Worm (Caenorhabditis elegans) whole organism, L2 larva: ENCODE data around the gene srh-25.

Experiments
- C34F6.9 ChIP-seq: fragments of 150-350 bp; optimal IDR thresholded peaks from 2 replicates; lab custom pipeline; 2014; ENCODE audit warnings: missing biosample characterization, missing genetic modification characterization
- F13H6.1 ChIP-seq: sonication (generic microtip); optimal IDR thresholded peaks from 2 replicates; lab custom pipeline; 2016; ENCODE audit warnings: missing genetic modification characterization, missing compliant biosample characterization
- Y55F3AM.14 ChIP-seq: fragments of 200-800 bp; sonication (Bioruptor generic); optimal IDR thresholded peaks from 2 replicates; lab custom pipeline; 2018; ENCODE audit warnings: mild to moderate bottlenecking, missing genetic modification characterization, missing compliant biosample characterization
- alr-1 ChIP-seq: fragments of 150-350 bp; optimal IDR thresholded peaks from 2 replicates; lab custom pipeline; 2014; ENCODE audit warnings: missing biosample characterization, missing genetic modification characterization
- aly-2 ChIP-seq: fragments of 150-350 bp; optimal IDR thresholded peaks from 2 replicates; lab custom pipeline; 2014; ENCODE audit warnings: missing biosample characterization, missing genetic modification characterization
- blmp-1 ChIP-seq: sonication (generic microtip); optimal IDR thresholded peaks from 2 replicates; lab custom pipeline; 2017; ENCODE audit warnings: missing genetic modification characterization, mild to moderate bottlenecking, missing compliant biosample characterization, antibody characterized with exemption, moderate library complexity; ENCODE audit not compliant: insufficient read depth
- ceh-82 ChIP-seq: fragments of 150-350 bp; optimal IDR thresholded peaks from 2 replicates; lab custom pipeline; 2014; ENCODE audit warnings: missing biosample characterization, missing genetic modification characterization
- crh-2 ChIP-seq: sonication (generic microtip); optimal IDR thresholded peaks from 2 replicates; lab custom pipeline; 2017; ENCODE audit warnings: missing biosample characterization, missing genetic modification characterization
- dmd-4 ChIP-seq: sonication (generic microtip); optimal IDR thresholded peaks from 2 replicates; lab custom pipeline; 2017; ENCODE audit warnings: missing biosample characterization, missing genetic modification characterization
- egl-27 ChIP-seq: sonication (generic microtip); optimal IDR thresholded peaks from 3 replicates; lab custom pipeline; 2017; ENCODE audit warnings: missing biosample characterization, missing genetic modification reagents, missing genetic modification characterization
- elt-1 ChIP-seq: fragments of 150-350 bp; optimal IDR thresholded peaks from 2 replicates; lab custom pipeline; 2014; ENCODE audit warnings: missing biosample characterization, missing genetic modification characterization
- elt-3 ChIP-seq: sonication (generic microtip); optimal IDR thresholded peaks from 2 replicates; lab custom pipeline; 2017; ENCODE audit warnings: missing biosample characterization, missing genetic modification characterization
- fos-1 ChIP-seq: fragments of 150-350 bp; optimal IDR thresholded peaks from 2 replicates; lab custom pipeline; 2014; ENCODE audit warnings: missing biosample characterization, missing genetic modification characterization
- gmeb-1 ChIP-seq: fragments of 150-350 bp; optimal IDR thresholded peaks from 2 replicates; lab custom pipeline; 2014; ENCODE audit warnings: missing biosample characterization, missing genetic modification characterization
- lin-13 ChIP-seq: fragments of 150-350 bp; optimal IDR thresholded peaks from 2 replicates; lab custom pipeline; 2014; ENCODE audit warnings: missing biosample characterization, missing genetic modification reagents, missing genetic modification characterization
- lin-39 ChIP-seq: fragments of 150-350 bp; optimal IDR thresholded peaks from 2 replicates; lab custom pipeline; 2014; ENCODE audit warnings: missing biosample characterization, missing genetic modification reagents, missing genetic modification characterization
- lsy-2 ChIP-seq, 2 experiments: fragments of 150-350 bp in 1 of 2; sonication (generic microtip) in 1 of 2; optimal IDR thresholded peaks; 2 replicates each; lab custom pipeline; 2014 to 2017; ENCODE audit warnings: missing biosample characterization in 2 of 2, missing genetic modification characterization in 2 of 2
- mab-5 ChIP-seq: fragments of 150-350 bp; optimal IDR thresholded peaks from 2 replicates; lab custom pipeline; 2014; ENCODE audit warnings: missing biosample characterization, missing genetic modification characterization
- mbf-1 ChIP-seq: sonication (generic microtip); optimal IDR thresholded peaks from 2 replicates; lab custom pipeline; 2017; ENCODE audit warnings: missing biosample characterization, missing genetic modification characterization
- nhr-10 ChIP-seq: sonication (generic microtip); optimal IDR thresholded peaks from 2 replicates; lab custom pipeline; 2017; ENCODE audit warnings: missing biosample characterization, missing genetic modification characterization
- nhr-11 ChIP-seq: fragments of 150-350 bp; optimal IDR thresholded peaks from 2 replicates; lab custom pipeline; 2014; ENCODE audit warnings: missing biosample characterization, missing genetic modification characterization
- nhr-21 ChIP-seq: fragments of 150-350 bp; optimal IDR thresholded peaks from 2 replicates; lab custom pipeline; 2014; ENCODE audit warnings: missing biosample characterization, missing genetic modification characterization
- nhr-23 ChIP-seq: fragments of 150-350 bp; optimal IDR thresholded peaks from 2 replicates; lab custom pipeline; 2014; ENCODE audit warnings: missing biosample characterization, missing genetic modification reagents, missing genetic modification characterization
- nhr-237 ChIP-seq: fragments of 150-350 bp; optimal IDR thresholded peaks from 2 replicates; lab custom pipeline; 2014; ENCODE audit warnings: missing biosample characterization, missing genetic modification characterization
- nhr-25 ChIP-seq: fragments of 150-350 bp; sonication (generic microtip); optimal IDR thresholded peaks from 3 replicates; lab custom pipeline; 2014; ENCODE audit warnings: missing biosample characterization, missing genetic modification characterization
- nhr-6 ChIP-seq: fragments of 150-350 bp; optimal IDR thresholded peaks from 2 replicates; lab custom pipeline; 2014; ENCODE audit warnings: missing biosample characterization, missing genetic modification characterization
- nhr-77 ChIP-seq: fragments of 150-350 bp; optimal IDR thresholded peaks from 2 replicates; lab custom pipeline; 2014; ENCODE audit warnings: missing biosample characterization, missing genetic modification characterization
- sem-4 ChIP-seq: fragments of 150-350 bp; optimal IDR thresholded peaks from 2 replicates; lab custom pipeline; 2014; ENCODE audit warnings: missing biosample characterization, missing genetic modification reagents, missing genetic modification characterization
- skn-1 ChIP-seq: sonication (generic microtip); optimal IDR thresholded peaks from 2 replicates; lab custom pipeline; 2017; ENCODE audit warnings: missing biosample characterization, missing genetic modification characterization
- sma-3 ChIP-seq: sonication (generic microtip); optimal IDR thresholded peaks from 2 replicates; lab custom pipeline; 2016; ENCODE audit warnings: missing genetic modification reagents, missing genetic modification characterization, missing compliant biosample characterization
- sma-9 ChIP-seq, 2 experiments: fragments of 150-350 bp in 1 of 2; sonication (generic microtip) in 1 of 2; optimal IDR thresholded peaks; 2 replicates each; lab custom pipeline; 2014 to 2016; ENCODE audit warnings: missing genetic modification characterization in 2 of 2, mild to moderate bottlenecking in 1 of 2, missing biosample characterization in 1 of 2, missing compliant biosample characterization in 1 of 2, missing genetic modification reagents in 1 of 2, moderate library complexity in 1 of 2
- unc-55 ChIP-seq: fragments of 150-350 bp; sonication (generic microtip); optimal IDR thresholded peaks from 3 replicates; lab custom pipeline; 2014; ENCODE audit warnings: missing biosample characterization, missing genetic modification reagents, missing genetic modification characterization
- zag-1 ChIP-seq: fragments of 150-350 bp; optimal IDR thresholded peaks from 2 replicates; lab custom pipeline; 2014; ENCODE audit warnings: missing biosample characterization, missing genetic modification characterization
- ztf-1 ChIP-seq: fragments of 200-800 bp; sonication (Bioruptor generic); conservative IDR thresholded peaks from 2 replicates; pipeline ENCODE4 v1.3.6; 2022; ENCODE audit warnings: missing genetic modification characterization, missing compliant biosample characterization
- ztf-11 ChIP-seq: sonication (generic microtip); optimal IDR thresholded peaks from 2 replicates; lab custom pipeline; 2017; ENCODE audit warnings: missing biosample characterization, missing genetic modification characterization
- ztf-4 ChIP-seq: fragments of 150-350 bp; optimal IDR thresholded peaks from 2 replicates; lab custom pipeline; 2014; ENCODE audit warnings: missing biosample characterization, missing genetic modification characterization

The srh-25 gene

ce11 chrV:12429039-12429438 is 4.6 kb downstream of the srh-25 start, which contains the start of gene C54D10.5:
C54D10.5 (plus strand) TSS chrV:12429339.
- no peak for TF ChIP-seq lsy-2 (tag; optimal IDR thresholded peaks at IDR 0.05; lab: Kevin White, UChicago)
- no peak for TF ChIP-seq ztf-11 (tag; lab: Kevin White, UChicago)
- no peak for TF ChIP-seq F13H6.1 (tag; lab: Kevin White, UChicago)
- TF ChIP-seq sma-3 (GFP tag; lab: Kevin White, UChicago), result no peak
- no peak for TF ChIP-seq dmd-4 (tag; lab: Kevin White, UChicago)
- TF ChIP-seq ztf-1 (GFP tag; lab: Robert Waterston, UW), result no peak
- TF ChIP-seq, all 48 proteins: peak for 0

DNA sequence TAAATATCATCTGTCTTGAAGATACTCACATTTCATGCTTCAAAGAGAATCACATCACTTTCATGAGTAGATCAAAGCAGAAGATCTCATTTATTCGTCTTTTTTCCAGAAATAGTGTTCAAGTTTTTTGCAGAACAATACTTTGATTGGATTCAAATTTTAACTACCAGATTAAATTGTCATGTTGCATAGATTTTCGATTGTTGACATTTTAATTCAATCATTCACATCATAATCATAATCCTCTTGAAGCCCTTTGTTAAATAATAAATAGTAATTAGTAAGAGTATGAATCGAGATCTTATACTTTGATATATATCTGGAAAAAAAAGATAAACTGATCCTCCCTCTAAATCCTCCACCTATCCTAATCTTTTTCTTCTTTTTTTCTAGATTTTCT is 5.8 kb downstream of the srh-25 start:
- TF ChIP-seq lin-13 (no peak), nhr-10 (no peak), unc-55 (GFP tag; lab: Kevin White, UChicago) (no peak), nhr-21 (tag; lab: Kevin White, UChicago) (no peak), skn-1 (no peak)

DNA sequence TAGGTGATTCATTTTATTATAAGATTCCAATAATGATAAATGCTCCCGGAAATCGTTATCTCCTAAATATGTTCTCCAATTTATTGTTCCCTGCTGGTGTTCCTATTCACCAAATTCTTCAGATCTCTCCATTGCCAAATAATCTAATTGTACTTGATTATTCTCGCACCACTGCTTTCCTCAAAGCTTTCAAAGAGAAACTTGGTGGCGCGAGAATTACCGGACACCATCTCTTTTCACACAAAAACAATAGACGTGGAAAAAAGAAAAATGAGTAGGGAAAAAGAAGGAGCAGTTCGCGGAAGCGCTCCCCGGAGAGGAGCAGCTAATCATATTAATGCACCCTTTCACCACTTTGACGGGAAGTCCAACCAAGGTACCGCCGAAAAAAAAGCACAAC is 12.3 kb downstream of the srh-25 start:
- TF ChIP-seq F13H6.1 (tag; lab: Kevin White, UChicago), result no peak
- no peak for TF ChIP-seq zag-1 (tag; lab: Kevin White, UChicago)
- no peak for TF ChIP-seq crh-2
- TF ChIP-seq mab-5, result no peak
- TF ChIP-seq nhr-6 (tag; lab: Kevin White, UChicago), result no peak
- no peak for TF ChIP-seq elt-1 (tag; lab: Kevin White, UChicago)

- TF ChIP-seq sem-4 (tag; lab: Kevin White, UChicago) (no peak), sma-3 (GFP tag; lab: Kevin White, UChicago) (no peak), fos-1 (tag; lab: Kevin White, UChicago) (no peak), mbf-1 (tag; lab: Kevin White, UChicago) (no peak), ceh-82 (tag; lab: Kevin White, UChicago) (no peak), dmd-4 (tag; lab: Kevin White, UChicago) (no peak), lsy-2 (tag; optimal IDR thresholded peaks at IDR 0.05; lab: Kevin White, UChicago) (no peak), lin-13 (no peak), C34F6.9 (no peak), sma-9 (GFP tag; optimal IDR thresholded peaks at IDR 0.05; lab: Kevin White, UChicago) (no peak), sma-9 (tag; optimal IDR thresholded peaks at IDR 0.05; lab: Kevin White, UChicago) (no peak), alr-1 (tag; lab: Kevin White, UChicago) (no peak), F13H6.1 (tag; lab: Kevin White, UChicago) (no peak)
These were observed 12.8 kb downstream of the srh-25 start, which contains the start of gene C54D10.4 for ce11 chrV:12420843-12421242. C54D10.4 (minus strand) TSS chrV:12420943.

- TF ChIP-seq nhr-25 (tag; lab: Kevin White, UChicago), result no peak
- TF ChIP-seq dmd-4 (tag; lab: Kevin White, UChicago), result no peak
- no peak for TF ChIP-seq fos-1 (tag; lab: Kevin White, UChicago)
- no peak for TF ChIP-seq lin-39
- no peak for TF ChIP-seq Y55F3AM.14 (GFP tag; lab: Kevin White, UChicago)
- TF ChIP-seq gmeb-1 (tag; lab: Kevin White, UChicago), result no peak
- no peak for TF ChIP-seq ztf-1 (GFP tag; lab: Robert Waterston, UW)
- TF ChIP-seq nhr-237 (tag; lab: Kevin White, UChicago), result no peak
- no peak for TF ChIP-seq lsy-2 (tag; optimal IDR thresholded peaks at IDR 0.05; lab: Kevin White, UChicago)
- TF ChIP-seq sem-4 (tag; lab: Kevin White, UChicago), result no peak
- no peak for TF ChIP-seq ztf-4 (tag; lab: Kevin White, UChicago)
- TF ChIP-seq sma-9 (GFP tag; optimal IDR thresholded peaks at IDR 0.05; lab: Kevin White, UChicago), result no peak
- no peak for TF ChIP-seq sma-9 (tag; optimal IDR thresholded peaks at IDR 0.05; lab: Kevin White, UChicago)
- no peak for TF ChIP-seq skn-1
- TF ChIP-seq nhr-77 (tag; lab: Kevin White, UChicago), result no peak
- TF ChIP-seq, all 48 proteins: peak for 0
These were observed 15.3 kb downstream of the srh-25 start, which contains the start of gene C54D10.3 for ce11 chrV:12418292-12418691. C54D10.3 (plus strand) TSS chrV:12418592.

DNA sequence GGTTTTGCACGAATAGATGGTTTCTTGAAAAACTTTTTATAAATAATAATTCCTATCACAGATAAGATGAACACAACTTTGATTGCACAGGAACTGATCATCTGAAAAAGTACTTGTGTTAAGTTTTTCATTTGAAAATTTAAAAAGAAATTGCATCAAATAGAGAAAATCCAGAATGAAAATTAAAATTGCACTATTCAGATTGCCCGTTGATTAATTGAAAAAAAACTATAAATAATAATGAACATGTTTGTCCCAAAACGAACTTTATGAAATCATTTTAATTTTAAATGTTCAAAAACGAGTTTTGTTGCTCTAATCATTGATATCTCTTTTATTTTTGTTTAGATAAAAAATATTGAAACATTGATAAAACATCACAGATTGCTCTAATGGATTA is 16.3 kb downstream of the srh-25 start, which contains the start of gene cdr-3:
Gene cdr-3 (minus strand): TSS at position 101 of the 400 bp plus-strand sequence.
- TF ChIP-seq lin-39, result no peak
- TF ChIP-seq F13H6.1 (tag; lab: Kevin White, UChicago), result no peak
- TF ChIP-seq aly-2, result no peak
- TF ChIP-seq nhr-11 (tag; lab: Kevin White, UChicago), result no peak
- no peak for TF ChIP-seq sma-3 (GFP tag; lab: Kevin White, UChicago)
- no peak for TF ChIP-seq nhr-6 (tag; lab: Kevin White, UChicago)
- no peak for TF ChIP-seq alr-1 (tag; lab: Kevin White, UChicago)
- no peak for TF ChIP-seq Y55F3AM.14 (GFP tag; lab: Kevin White, UChicago)
- TF ChIP-seq nhr-237 (tag; lab: Kevin White, UChicago), result no peak
- TF ChIP-seq egl-27 (tag; lab: Kevin White, UChicago), result no peak
- TF ChIP-seq crh-2, result no peak
- TF ChIP-seq zag-1 (tag; lab: Kevin White, UChicago), result no peak
- no peak for TF ChIP-seq elt-3 (tag; lab: Kevin White, UChicago)
- no peak for TF ChIP-seq blmp-1
- no peak for TF ChIP-seq fos-1 (tag; lab: Kevin White, UChicago)
- TF ChIP-seq mab-5, result no peak
- TF ChIP-seq C34F6.9, result no peak
- TF ChIP-seq nhr-23 (tag; lab: Kevin White, UChicago), result no peak
